Worm (Caenorhabditis elegans): ENCODE measurements around the gene K03B8.6.

Gene K03B8.6

ce11 chrV:11407251-11407650 is at the start of gene K03B8.6:
TSS of gene K03B8.6 (plus strand) at chrV:11407584.
- no peak for TF ChIP-seq flh-1 (GFP tag; optimal IDR thresholded peaks at IDR 0.05)
- no peak for TF ChIP-seq lin-13 (tag; optimal IDR thresholded peaks at IDR 0.05)
- TF ChIP-seq nhr-237 (tag; optimal IDR thresholded peaks at IDR 0.05) = no peak
- no peak for TF ChIP-seq cnd-1 (tag; optimal IDR thresholded peaks at IDR 0.05)
- no peak for TF ChIP-seq blmp-1 (tag; optimal IDR thresholded peaks at IDR 0.05)
- no peak for TF ChIP-seq nhr-12 (tag; optimal IDR thresholded peaks at IDR 0.05)
- no peak for TF ChIP-seq nhr-2 (tag; optimal IDR thresholded peaks at IDR 0.05)
- no peak for TF ChIP-seq M03D4.4 (tag; optimal IDR thresholded peaks at IDR 0.05)
- TF ChIP-seq elt-1 (tag; optimal IDR thresholded peaks at IDR 0.05; ENCODE audit: borderline replicate concordance, insufficient read depth) = no peak
- no peak for TF ChIP-seq pha-4 (tag; optimal IDR thresholded peaks at IDR 0.05)
- no peak for TF ChIP-seq ceh-39 (tag; optimal IDR thresholded peaks at IDR 0.05)

ce11 chrV:11363575-11363974 is 43.8 kb upstream of the K03B8.6 start:
- no peak for TF ChIP-seq unc-62 (GFP tag; optimal IDR thresholded peaks at IDR 0.05)
- TF ChIP-seq nhr-76 (tag; optimal IDR thresholded peaks at IDR 0.05) = no peak
- no peak for TF ChIP-seq lin-13 (tag; optimal IDR thresholded peaks at IDR 0.05)
- no peak for TF ChIP-seq mls-2 (tag; optimal IDR thresholded peaks at IDR 0.05)
- TF ChIP-seq nhr-2 (tag; optimal IDR thresholded peaks at IDR 0.05) = no peak
- TF ChIP-seq mab-5 (tag; optimal IDR thresholded peaks at IDR 0.05) = no peak
- no peak for TF ChIP-seq blmp-1 (tag; optimal IDR thresholded peaks at IDR 0.05)
- no peak for TF ChIP-seq mep-1 (tag; optimal IDR thresholded peaks at IDR 0.05)
- TF ChIP-seq pha-4 (tag; optimal IDR thresholded peaks at IDR 0.05) = no peak
- no peak for TF ChIP-seq ces-1 (GFP tag; optimal IDR thresholded peaks at IDR 0.05)
- TF ChIP-seq nhr-237 (tag; optimal IDR thresholded peaks at IDR 0.05) = no peak
- TF ChIP-seq unc-120 (tag; optimal IDR thresholded peaks at IDR 0.05; ENCODE audit: poor library complexity, severe bottlenecking) = no peak
- no peak for TF ChIP-seq bed-3 (GFP tag; optimal IDR thresholded peaks at IDR 0.05)
- no peak for TF ChIP-seq cnd-1 (tag; optimal IDR thresholded peaks at IDR 0.05)

ce11 chrV:11366129-11366528 is 41.3 kb upstream of the K03B8.6 start, which contains the start of gene dop-5:
TSS of gene dop-5 (minus strand) at chrV:11366229.
- no peak for TF ChIP-seq drap-1 (GFP tag; optimal IDR thresholded peaks at IDR 0.05)

ce11 chrV:11372284-11372878 is 35.0 kb upstream of the K03B8.6 start:
- peak; percentile 73 for TF ChIP-seq ces-1 (GFP tag; optimal IDR thresholded peaks at IDR 0.05)
- no peak for TF ChIP-seq hlh-1 (tag; optimal IDR thresholded peaks at IDR 0.05)

- TF ChIP-seq zip-8 (tag; optimal IDR thresholded peaks at IDR 0.05) = peak; percentile 92
- TF ChIP-seq drap-1 (GFP tag; optimal IDR thresholded peaks at IDR 0.05) = no peak
Measured at ce11 chrV:11373918-11374317, 33.5 kb upstream of the K03B8.6 start.

ce11 chrV:11375150-11375792 is 32.1 kb upstream of the K03B8.6 start, which contains the start of gene cnb-1:
TSS of gene cnb-1 (plus strand) at chrV:11375742.
- TF ChIP-seq ztf-11 (tag; optimal IDR thresholded peaks at IDR 0.05) = no peak
- peak; percentile 81 for TF ChIP-seq ces-1 (GFP tag; optimal IDR thresholded peaks at IDR 0.05)
- TF ChIP-seq mep-1 (tag; optimal IDR thresholded peaks at IDR 0.05) = peak; percentile 20
- TF ChIP-seq unc-62 (GFP tag; optimal IDR thresholded peaks at IDR 0.05) = peak; percentile 63
- TF ChIP-seq mls-2 (tag; optimal IDR thresholded peaks at IDR 0.05) = peak; percentile 42
- no peak for TF ChIP-seq ceh-83 (GFP tag; optimal IDR thresholded peaks at IDR 0.05)
- no peak for TF ChIP-seq elt-1 (tag; optimal IDR thresholded peaks at IDR 0.05; ENCODE audit: borderline replicate concordance, insufficient read depth)
- TF ChIP-seq nhr-76 (tag; optimal IDR thresholded peaks at IDR 0.05) = no peak
- peak; percentile 19 for TF ChIP-seq hlh-1 (tag; optimal IDR thresholded peaks at IDR 0.05)
- peak; percentile 78 for TF ChIP-seq unc-120 (tag; optimal IDR thresholded peaks at IDR 0.05; ENCODE audit: poor library complexity, severe bottlenecking)

ce11 chrV:11379341-11379740 is 28.0 kb upstream of the K03B8.6 start:
- TF ChIP-seq M03D4.4 (tag; optimal IDR thresholded peaks at IDR 0.05) (no peak), lin-32 (GFP tag; optimal IDR thresholded peaks at IDR 0.05) (no peak), ces-1 (GFP tag; optimal IDR thresholded peaks at IDR 0.05) (peak; percentile 70)
